Fruit fly (Drosophila melanogaster) whole organism, pupa: ENCODE results near the gene CG5800.
A peak's percentile ranks its signal among the peaks of the same experiment; 100 is the strongest.

Experiments
- CG10348 ChIP-seq: fragments of 200-800 bp; sonication (Bioruptor generic); IDR thresholded peaks from 2 replicates; pipeline ENCODE4 v1.3.6; 2022; ENCODE audit warnings: missing biosample characterization, missing genetic modification characterization
- CG12605 ChIP-seq: fragments of 200-800 bp; sonication (Bioruptor generic); IDR thresholded peaks from 2 replicates; pipeline ENCODE4 v1.3.6; 2022; ENCODE audit warnings: missing biosample characterization, missing genetic modification characterization
- CG13204 ChIP-seq: fragments of 200-800 bp; sonication (Bioruptor generic); optimal IDR thresholded peaks from 2 replicates; lab custom pipeline; 2018; ENCODE audit warnings: missing biosample characterization, mild to moderate bottlenecking, missing genetic modification characterization, moderate library complexity
- CG14655 ChIP-seq: fragments of 200-800 bp; sonication (Bioruptor generic); optimal IDR thresholded peaks from 3 replicates; lab custom pipeline; 2017; ENCODE audit warnings: mild to moderate bottlenecking, missing biosample characterization, missing genetic modification reagents, missing genetic modification characterization
- CG15710 ChIP-seq: fragments of 200-800 bp; sonication (Bioruptor generic); optimal IDR thresholded peaks from 2 replicates; lab custom pipeline; 2018; ENCODE audit warnings: missing biosample characterization, mild to moderate bottlenecking, missing genetic modification characterization, moderate library complexity
- CG17806 ChIP-seq: fragments of 200-800 bp; sonication (Bioruptor generic); optimal IDR thresholded peaks from 2 replicates; lab custom pipeline; 2018; ENCODE audit warnings: missing biosample characterization, mild to moderate bottlenecking, missing genetic modification characterization, moderate library complexity
- CG32121 ChIP-seq: fragments of 200-800 bp; sonication (Bioruptor generic); IDR thresholded peaks from 2 replicates; pipeline ENCODE4 v1.3.6; 2022; ENCODE audit warnings: missing biosample characterization, missing genetic modification characterization
- CG34367 ChIP-seq: fragments of 200-800 bp; sonication (Bioruptor generic); optimal IDR thresholded peaks from 2 replicates; lab custom pipeline; 2018; ENCODE audit warnings: missing biosample characterization, mild to moderate bottlenecking, missing genetic modification characterization
- CG4496 ChIP-seq: fragments of 200-800 bp; sonication (Bioruptor generic); IDR thresholded peaks from 3 replicates; pipeline ENCODE4 v1.3.6; 2022; ENCODE audit warnings: missing biosample characterization, missing genetic modification characterization
- CG8159 ChIP-seq: fragments of 200-800 bp; sonication (Bioruptor generic); optimal IDR thresholded peaks from 3 replicates; lab custom pipeline; 2018; ENCODE audit warnings: missing biosample characterization, mild to moderate bottlenecking, missing genetic modification characterization, moderate library complexity
- CG8301 ChIP-seq: fragments of 200-800 bp; sonication (Bioruptor generic); optimal IDR thresholded peaks from 2 replicates; lab custom pipeline; 2018; ENCODE audit warnings: missing biosample characterization, mild to moderate bottlenecking, missing genetic modification characterization
- CG9948 ChIP-seq: fragments of 200-800 bp; sonication (Bioruptor generic); optimal IDR thresholded peaks from 2 replicates; lab custom pipeline; 2018; ENCODE audit warnings: missing biosample characterization, mild to moderate bottlenecking, missing genetic modification characterization, moderate library complexity
- D1 ChIP-seq: fragments of 200-800 bp; sonication (Bioruptor generic); optimal IDR thresholded peaks from 2 replicates; lab custom pipeline; 2018; ENCODE audit warnings: missing biosample characterization, mild to moderate bottlenecking, missing genetic modification characterization, moderate library complexity
- EcR ChIP-seq: fragments of 200-800 bp; sonication (Bioruptor generic); optimal IDR thresholded peaks from 3 replicates; lab custom pipeline; 2019; ENCODE audit warnings: missing biosample characterization, missing genetic modification characterization, mild to moderate bottlenecking, moderate library complexity, missing genetic modification reagents
- Ets98B ChIP-seq: fragments of 200-800 bp; sonication (Bioruptor generic); IDR thresholded peaks from 2 replicates; pipeline ENCODE4 v1.3.6; 2022; ENCODE audit warnings: missing biosample characterization, missing genetic modification characterization
- Pif1A ChIP-seq: fragments of 200-800 bp; sonication (Bioruptor generic); optimal IDR thresholded peaks from 3 replicates; lab custom pipeline; 2016; ENCODE audit warnings: missing biosample characterization, missing genetic modification characterization
- Snoo ChIP-seq: fragments of 200-800 bp; sonication (Bioruptor generic); optimal IDR thresholded peaks from 3 replicates; lab custom pipeline; 2017; ENCODE audit warnings: missing biosample characterization, mild to moderate bottlenecking, missing genetic modification characterization, inconsistent platforms
- fd96Ca ChIP-seq: fragments of 200-800 bp; sonication (Bioruptor generic); IDR thresholded peaks from 3 replicates; pipeline ENCODE4 v1.3.6; 2022; ENCODE audit warnings: missing biosample characterization, missing genetic modification characterization
- gl ChIP-seq: fragments of 200-800 bp; sonication (Bioruptor generic); optimal IDR thresholded peaks from 2 replicates; lab custom pipeline; 2018; ENCODE audit warnings: missing biosample characterization, mild to moderate bottlenecking, missing genetic modification characterization
- rn ChIP-seq: fragments of 200-800 bp; sonication (Bioruptor generic); IDR thresholded peaks from 2 replicates; pipeline ENCODE4 v1.3.6; 2022; ENCODE audit warnings: missing biosample characterization, missing genetic modification characterization

The CG5800 gene

dm6 chrX:17640837-17641236 is 4.8 kb downstream of the CG5800 start:
- TF ChIP-seq CG32121 (GFP tag; lab: Robert Waterston, UW) = 0 out of 2 replicates have a peak, but pooled peaks have one; percentile 11
- TF ChIP-seq CG8301 = no peak
- TF ChIP-seq CG4496 = 0 out of 3 replicates have a peak, but pooled peaks have one; percentile 34

dm6 chrX:17651216-17651997 is 15.3 kb downstream of the CG5800 start:
- TF ChIP-seq CG9948 (tag; lab: Kevin White, UChicago) = no peak
- no peak for TF ChIP-seq Ets98B (GFP tag; lab: Robert Waterston, UW)
- peak; percentile 46 for TF ChIP-seq EcR (GFP tag; lab: Kevin White, UChicago)
- peak; percentile 35 for TF ChIP-seq CG13204 (GFP tag; lab: Kevin White, UChicago)

dm6 chrX:17651998-17652738 is 16.1 kb downstream of the CG5800 start, which contains the start of gene RhoGAPp190:
Gene RhoGAPp190, minus strand, starts transcription at chrX:17652562.
- TF ChIP-seq CG13204 (GFP tag; lab: Kevin White, UChicago) = peak; percentile 15
- 0 out of 3 replicates have a peak, but pooled peaks have one; percentile 35 for TF ChIP-seq fd96Ca (GFP tag; lab: Robert Waterston, UW)
- TF ChIP-seq CG32121 (GFP tag; lab: Robert Waterston, UW) = no peak
- TF ChIP-seq CG15710 (tag; lab: Kevin White, UChicago) = no peak
- TF ChIP-seq, all 21 proteins: peak for 2

dm6 chrX:17656501-17656900 is 20.4 kb downstream of the CG5800 start, which contains the start of gene IntS2:
Gene IntS2, minus strand, starts transcription at chrX:17656818.
- no peak for TF ChIP-seq CG14655 (GFP tag; lab: Kevin White, UChicago)
- no peak for TF ChIP-seq CG8301
- no peak for TF ChIP-seq CG13204 (GFP tag; lab: Kevin White, UChicago)
- TF ChIP-seq CG32121 (GFP tag; lab: Robert Waterston, UW) = no peak
- peak; percentile 33; the same call in 1 of the 2 replicates for TF ChIP-seq CG12605 (GFP tag; lab: Robert Waterston, UW)
- no peak for TF ChIP-seq Snoo (tag; lab: Kevin White, UChicago)
- TF ChIP-seq CG9948 (tag; lab: Kevin White, UChicago) = no peak
- no peak for TF ChIP-seq fd96Ca (GFP tag; lab: Robert Waterston, UW)
- TF ChIP-seq gl (tag; lab: Kevin White, UChicago) = no peak
- TF ChIP-seq, all 21 proteins: peak for 1

DNA sequence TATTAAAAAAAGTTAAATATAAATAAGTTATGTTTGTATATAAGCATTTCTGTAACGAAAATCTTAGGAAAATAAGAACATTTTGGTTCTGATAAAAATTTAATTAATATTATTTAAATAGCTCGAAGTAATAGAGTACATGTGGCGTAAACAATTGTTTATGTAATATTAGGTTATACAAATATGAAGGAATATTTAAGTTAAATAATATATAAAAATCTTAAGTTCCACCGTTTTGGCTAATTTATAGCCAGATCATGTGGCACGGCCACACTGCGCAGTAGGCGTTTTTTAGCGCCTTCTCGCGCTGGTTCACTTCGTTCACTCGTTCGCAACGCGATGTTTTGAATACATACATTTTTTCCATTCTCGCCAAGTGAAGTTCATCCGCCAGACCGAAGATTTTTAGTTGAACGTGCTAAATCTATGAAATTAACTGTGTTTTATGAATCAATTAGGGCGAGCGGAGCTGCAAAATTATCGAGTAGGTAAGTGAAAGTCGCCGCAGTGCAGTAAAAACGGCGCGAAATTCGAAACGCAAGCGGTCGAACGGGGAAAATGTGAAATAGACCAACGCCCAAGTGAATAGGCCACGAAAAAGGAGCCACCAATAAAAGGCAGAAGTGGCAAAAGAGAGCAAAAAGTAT is 21.1 kb downstream of the CG5800 start, which contains the start of gene beta-Spec:
Gene beta-Spec (plus strand): TSS at position 323 of the 647 bp plus-strand sequence.
- 0 out of 3 replicates have a peak, but pooled peaks have one; percentile 26 for TF ChIP-seq CG4496
- TF ChIP-seq CG14655 (GFP tag; lab: Kevin White, UChicago) = no peak
- TF ChIP-seq, all 21 proteins: peak for 1

DNA sequence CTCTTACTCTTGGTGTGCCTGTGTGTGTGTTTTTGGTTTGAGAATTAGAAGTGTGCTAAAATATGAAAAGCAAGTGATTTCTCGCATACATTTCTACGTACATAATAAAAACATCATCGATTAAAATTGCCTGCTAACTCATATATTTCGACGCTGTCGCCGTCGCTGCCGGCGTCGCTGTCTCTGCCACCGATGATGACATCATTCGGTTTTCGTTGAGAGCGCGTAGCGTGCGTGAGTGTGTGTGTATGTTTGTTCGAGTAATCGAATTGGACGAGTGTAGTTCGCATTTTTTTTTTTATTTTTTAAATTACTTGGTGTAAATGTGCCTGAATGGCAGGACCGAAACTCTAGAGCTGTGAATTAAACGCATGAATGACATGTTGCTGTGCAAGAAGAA is 21.6 kb downstream of the CG5800 start:
- TF ChIP-seq CG34367 (tag; lab: Kevin White, UChicago) (no peak), CG10348 (GFP tag; lab: Robert Waterston, UW) (no peak), CG8301 (no peak)

DNA sequence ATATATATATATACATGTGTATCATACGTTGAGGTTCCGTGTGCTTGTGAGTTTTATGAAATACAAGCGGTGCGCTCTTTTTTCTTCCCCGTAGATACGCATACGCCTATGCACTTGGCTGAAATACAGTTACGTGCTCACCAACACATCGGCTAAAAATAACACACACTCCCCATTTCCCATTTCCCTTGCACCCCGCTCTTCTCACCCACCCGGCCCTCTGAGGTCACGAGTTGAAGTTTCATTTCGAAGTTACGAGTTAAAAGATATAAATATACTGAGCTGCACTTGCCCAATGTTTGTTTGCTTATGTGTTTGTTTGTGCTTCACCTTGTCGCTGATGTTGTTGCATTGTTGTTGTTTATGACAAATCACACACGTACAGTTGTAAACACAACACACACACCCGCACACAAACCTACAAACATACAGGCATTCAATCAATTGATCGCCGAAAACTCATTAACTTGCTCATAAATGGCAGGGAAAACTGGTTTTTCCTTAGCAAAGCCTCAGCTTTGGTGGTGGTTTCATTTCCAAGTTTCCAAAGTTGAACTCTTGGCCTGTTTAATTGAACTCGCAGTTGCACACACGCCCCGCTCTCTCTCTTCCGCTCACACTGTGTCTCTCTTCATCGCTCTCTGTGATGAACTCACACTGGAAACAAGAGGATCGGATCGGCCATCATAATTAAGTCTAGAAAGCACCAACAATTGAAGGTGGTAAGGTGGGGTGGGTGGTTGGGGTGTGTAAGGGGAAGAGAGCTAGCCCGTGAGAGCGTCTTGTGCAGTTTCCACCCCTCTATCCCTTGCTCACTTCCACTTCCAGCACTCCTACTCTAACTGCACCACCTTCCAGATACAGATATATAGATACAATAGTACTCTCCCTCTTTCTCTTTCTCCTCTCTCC is 22.4 kb downstream of the CG5800 start:
- TF ChIP-seq fd96Ca (GFP tag; lab: Robert Waterston, UW) (0 out of 3 replicates have a peak, but pooled peaks have one; percentile 21), CG34367 (tag; lab: Kevin White, UChicago) (no peak), EcR (GFP tag; lab: Kevin White, UChicago) (peak; percentile 49), CG12605 (GFP tag; lab: Robert Waterston, UW) (peak; percentile 41; the same call in 1 of the 2 replicates), gl (tag; lab: Kevin White, UChicago) (no peak)

dm6 chrX:17659119-17659452 is 23.0 kb downstream of the CG5800 start:
- TF ChIP-seq CG17806 (tag; lab: Kevin White, UChicago) (no peak), CG4496 (no peak), rn (GFP tag; lab: Robert Waterston, UW) (no peak), CG14655 (GFP tag; lab: Kevin White, UChicago) (no peak), Ets98B (GFP tag; lab: Robert Waterston, UW) (no peak), CG12605 (GFP tag; lab: Robert Waterston, UW) (no peak; the same call in 1 of the 2 replicates), CG10348 (GFP tag; lab: Robert Waterston, UW) (no peak), D1 (tag; lab: Kevin White, UChicago) (no peak), Snoo (tag; lab: Kevin White, UChicago) (no peak), fd96Ca (GFP tag; lab: Robert Waterston, UW) (no peak), CG34367 (tag; lab: Kevin White, UChicago) (no peak), CG8301 (no peak), CG32121 (GFP tag; lab: Robert Waterston, UW) (no peak), Pif1A (GFP tag; lab: Kevin White, UChicago) (no peak), CG15710 (tag; lab: Kevin White, UChicago) (no peak), CG13204 (GFP tag; lab: Kevin White, UChicago) (no peak), gl (tag; lab: Kevin White, UChicago) (no peak), CG8159 (tag; lab: Kevin White, UChicago) (no peak)
- TF ChIP-seq, all 21 proteins: peak for 0
